Fruit fly (Drosophila melanogaster) whole organism, embryonic: ENCODE data around the gene MYPT-75D.

ENCODE experiments used
- Dp ChIP-seq: fragments of 200-800 bp; sonication (Bioruptor generic); optimal IDR thresholded peaks from 2 replicates; lab custom pipeline; 2018; ENCODE audit warnings: missing biosample characterization, mild to moderate bottlenecking, missing genetic modification characterization, moderate library complexity
- ash1 ChIP-seq: fragments of 200-800 bp; sonication (Bioruptor generic); optimal IDR thresholded peaks from 2 replicates; lab custom pipeline; 2018; ENCODE audit warnings: missing biosample characterization, mild to moderate bottlenecking, missing genetic modification characterization
- sr ChIP-seq: fragments of 200-800 bp; sonication (Bioruptor generic); IDR thresholded peaks from 3 replicates; pipeline ENCODE4 v1.3.6; 2022; ENCODE audit warnings: missing biosample characterization, missing genetic modification characterization

dm6 chr3L:18667115-18667514, 41.4 kb downstream of the MYPT-75D start, which contains the start of gene CG42495:
- TF ChIP-seq sr (GFP tag; lab: Robert Waterston, UW) (no peak), ash1 (no peak), Dp (peak; percentile 99)
